Fruit fly (Drosophila melanogaster): Measurements from ENCODE around the gene Apl.

The Apl gene

DNA sequence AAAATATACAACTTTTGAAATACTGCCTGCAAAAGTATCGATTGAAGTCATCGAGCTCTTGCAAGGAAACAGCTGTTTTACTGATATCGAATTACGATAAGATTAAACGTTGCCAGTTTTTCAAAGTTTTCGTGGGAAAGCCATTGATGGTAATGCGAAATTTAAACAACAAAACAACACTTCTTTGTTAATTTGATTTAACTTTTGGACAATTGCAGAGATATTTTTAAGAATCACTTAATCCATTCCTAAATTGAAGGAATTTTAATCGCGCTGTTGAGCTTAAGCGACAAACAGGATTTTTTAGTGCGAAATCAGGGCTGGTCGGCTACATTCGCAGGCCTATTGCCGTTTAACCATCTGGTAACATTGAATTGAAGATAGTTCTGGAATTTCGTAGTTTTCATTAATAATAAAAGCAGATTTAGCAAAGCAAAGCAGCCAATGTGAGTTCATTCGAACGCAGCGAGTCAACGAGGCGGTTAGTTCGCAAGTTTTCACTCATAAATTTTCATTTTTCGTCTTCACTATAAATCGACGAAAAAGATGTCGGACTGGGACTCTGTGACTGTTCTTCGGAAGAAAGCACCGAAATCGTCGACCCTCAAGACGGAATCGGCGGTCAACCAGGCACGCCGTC is 20.6 kb upstream of the Apl start, which contains the start of gene mbf1 (continued):
- TF ChIP-seq CG32767 (GFP tag; IDR thresholded peaks at IDR 0.05), result no peak
- peak; percentile 16 for TF ChIP-seq CG34376 (GFP tag; optimal IDR thresholded peaks at IDR 0.05)
- peak; percentile 16 for TF ChIP-seq bab2 (GFP tag; optimal IDR thresholded peaks at IDR 0.05)
- TF ChIP-seq ttk (GFP tag; IDR thresholded peaks at IDR 0.05), result no peak
- TF ChIP-seq dpn (GFP tag; optimal IDR thresholded peaks at IDR 0.05), result peak in 1 of 2 experiments; percentile 4
- TF ChIP-seq ATbp (GFP tag; optimal IDR thresholded peaks at IDR 0.05), result no peak
- TF ChIP-seq Tbp (GFP tag; optimal IDR thresholded peaks at IDR 0.05), result no peak
- TF ChIP-seq rib (GFP tag; IDR thresholded peaks at IDR 0.05), result no peak
- peak; percentile 52 for TF ChIP-seq CG8924 (tag; optimal IDR thresholded peaks at IDR 0.05)
- no peak for TF ChIP-seq CG10209 (GFP tag; optimal IDR thresholded peaks at IDR 0.05)
- peak; percentile 42 for TF ChIP-seq CoRest (tag; optimal IDR thresholded peaks at IDR 0.05)
- TF ChIP-seq CG16813 (GFP tag; IDR thresholded peaks at IDR 0.05; ENCODE audit: partially characterized antibody), result peak; percentile 47; the same call in 2 of the 3 replicates
- TF ChIP-seq Doc2 (GFP tag; IDR thresholded peaks at IDR 0.05), result no peak
- no peak for TF ChIP-seq D19A (tag; optimal IDR thresholded peaks at IDR 0.05)
- peak; percentile 10 for TF ChIP-seq Deaf1 (tag; optimal IDR thresholded peaks at IDR 0.05)
- TF ChIP-seq trh (GFP tag; optimal IDR thresholded peaks at IDR 0.05), result no peak
- TF ChIP-seq eve (GFP tag; optimal IDR thresholded peaks at IDR 0.05), result no peak
- TF ChIP-seq CG17802 (tag; optimal IDR thresholded peaks at IDR 0.05), result no peak
- TF ChIP-seq Nf-YB (GFP tag; optimal IDR thresholded peaks at IDR 0.05), result no peak
- TF ChIP-seq toy (GFP tag; IDR thresholded peaks at IDR 0.05), result no peak
- TF ChIP-seq dmrt99B (tag; optimal IDR thresholded peaks at IDR 0.05), result no peak
- TF ChIP-seq fd3F (GFP tag; optimal IDR thresholded peaks at IDR 0.05), result no peak
- no peak for TF ChIP-seq CG7357 (GFP tag; IDR thresholded peaks at IDR 0.05)
- peak; percentile 61; the same call in 1 of the 3 replicates for TF ChIP-seq CG17361 (GFP tag; IDR thresholded peaks at IDR 0.05)
- no peak for TF ChIP-seq pan (optimal IDR thresholded peaks at IDR 0.05)
- no peak for TF ChIP-seq pan (GFP tag; optimal IDR thresholded peaks at IDR 0.05 in 1 of 2, IDR thresholded peaks at IDR 0.05 in 1 of 2)
- peak; percentile 92 for TF ChIP-seq nerfin-1 (tag; optimal IDR thresholded peaks at IDR 0.05)
- peak; percentile 20 for TF ChIP-seq CG12155 (GFP tag; optimal IDR thresholded peaks at IDR 0.05)
- no peak for TF ChIP-seq dan (GFP tag; IDR thresholded peaks at IDR 0.05)
- TF ChIP-seq pros (GFP tag; optimal IDR thresholded peaks at IDR 0.05), result no peak
- TF ChIP-seq da (GFP tag; optimal IDR thresholded peaks at IDR 0.05), result no peak
- peak; percentile 71 for TF ChIP-seq unc-4 (GFP tag; IDR thresholded peaks at IDR 0.05; ENCODE audit: partially characterized antibody)
- TF ChIP-seq CG12104 (GFP tag; optimal IDR thresholded peaks at IDR 0.05), result peak; percentile 31
- TF ChIP-seq ken (GFP tag; IDR thresholded peaks at IDR 0.05), result no peak
- TF ChIP-seq CG1024 (GFP tag; IDR thresholded peaks at IDR 0.05), result no peak
- peak; percentile 12 for TF ChIP-seq CG18764 (GFP tag; optimal IDR thresholded peaks at IDR 0.05)
- TF ChIP-seq Dip3 (GFP tag; optimal IDR thresholded peaks at IDR 0.05), result peak; percentile 3
- TF ChIP-seq CG10565 (GFP tag; optimal IDR thresholded peaks at IDR 0.05), result no peak
- no peak for TF ChIP-seq NFAT (GFP tag; IDR thresholded peaks at IDR 0.05)
- peak; percentile 91 for TF ChIP-seq YL-1 (GFP tag; optimal IDR thresholded peaks at IDR 0.05)
- TF ChIP-seq CG18262 (tag; optimal IDR thresholded peaks at IDR 0.05), result peak; percentile 5
- TF ChIP-seq Gsc (GFP tag; IDR thresholded peaks at IDR 0.05), result no peak
- peak in 1 of 2 experiments; percentile 39 for TF ChIP-seq Pdp1 (GFP tag; optimal IDR thresholded peaks at IDR 0.05)
- no peak for TF ChIP-seq vnd (GFP tag; IDR thresholded peaks at IDR 0.05; ENCODE audit: partially characterized antibody)
- peak; percentile 72 for TF ChIP-seq Dp (GFP tag; optimal IDR thresholded peaks at IDR 0.05)
- TF ChIP-seq crol (GFP tag; IDR thresholded peaks at IDR 0.05), result no peak
- no peak for TF ChIP-seq chinmo (GFP tag; IDR thresholded peaks at IDR 0.05; ENCODE audit: partially characterized antibody)
- peak; percentile 12 for TF ChIP-seq wek (GFP tag; optimal IDR thresholded peaks at IDR 0.05)
- peak; percentile 78 for TF ChIP-seq Dll (GFP tag; IDR thresholded peaks at IDR 0.05; ENCODE audit: partially characterized antibody)
- TF ChIP-seq CG1602 (GFP tag; optimal IDR thresholded peaks at IDR 0.05), result no peak

All from whole organism, embryonic.